Fruit fly (Drosophila melanogaster): Measurements from ENCODE around the gene Tgi.

Gene Tgi

dm6 chr3L:13502484-13503109 lies 16.0 kb downstream of the Tgi start, which contains the start of gene Spt20 (continued):
- no peak for TF ChIP-seq CG3281 (GFP tag; optimal IDR thresholded peaks at IDR 0.05)
- no peak for TF ChIP-seq ERR (GFP tag; optimal IDR thresholded peaks at IDR 0.05)
- peak; percentile 100 for TF ChIP-seq CG17186 (GFP tag; optimal IDR thresholded peaks at IDR 0.05)
- no peak for TF ChIP-seq usp (GFP tag; optimal IDR thresholded peaks at IDR 0.05)
- no peak for TF ChIP-seq tx (GFP tag; optimal IDR thresholded peaks at IDR 0.05)
- TF ChIP-seq CG15514 (GFP tag; optimal IDR thresholded peaks at IDR 0.05) = peak; percentile 45
- TF ChIP-seq ind (GFP tag; optimal IDR thresholded peaks at IDR 0.05) = no peak
- no peak for TF ChIP-seq croc (GFP tag; conservative IDR thresholded peaks at IDR 0.05)
- 0 out of 2 replicates have a peak, but pooled peaks have one; percentile 37 for TF ChIP-seq CG42726 (GFP tag; IDR thresholded peaks at IDR 0.05; ENCODE audit: partially characterized antibody)
- no peak for TF ChIP-seq ap (GFP tag; IDR thresholded peaks at IDR 0.05)

dm6 chr3L:13503631-13504030 lies 17.0 kb downstream of the Tgi start:
- peak; percentile 70 for TF ChIP-seq Med (GFP tag)
- TF ChIP-seq CG16813 (GFP tag; IDR thresholded peaks at IDR 0.05; ENCODE audit: partially characterized antibody) = 0 out of 3 replicates have a peak, but pooled peaks have one; percentile 23
- no peak for TF ChIP-seq NC2α (GFP tag; optimal IDR thresholded peaks at IDR 0.05)
- TF ChIP-seq CG7987 (GFP tag; optimal IDR thresholded peaks at IDR 0.05) = no peak
- TF ChIP-seq sens (GFP tag) = no peak
- no peak for TF ChIP-seq CG18262 (tag; optimal IDR thresholded peaks at IDR 0.05)
- TF ChIP-seq Ets65A (GFP tag) = peak; percentile 50

dm6 chr3L:13513112-13513538 lies 26.5 kb downstream of the Tgi start, which contains the start of the genes Vps36 and Liprin-beta:
Gene Vps36 (minus strand): TSS chr3L:13513112.
Gene Liprin-beta (plus strand): TSS chr3L:13513254.
- TF ChIP-seq grau (tag; optimal IDR thresholded peaks at IDR 0.05) = peak; percentile 99
- peak; percentile 67 for TF ChIP-seq ab (GFP tag; optimal IDR thresholded peaks at IDR 0.05)
- peak; percentile 11 for TF ChIP-seq CG6813 (GFP tag; optimal IDR thresholded peaks at IDR 0.05)
- peak; percentile 83 for TF ChIP-seq CG9876 (GFP tag; optimal IDR thresholded peaks at IDR 0.05)
- TF ChIP-seq caup (GFP tag; optimal IDR thresholded peaks at IDR 0.05; ENCODE audit: severe bottlenecking) = peak; percentile 71
- peak; percentile 94 for TF ChIP-seq Chrac-16 (GFP tag; optimal IDR thresholded peaks at IDR 0.05)
- TF ChIP-seq Blimp-1 (GFP tag; optimal IDR thresholded peaks at IDR 0.05) = no peak
- peak; percentile 94 for TF ChIP-seq Ptx1 (GFP tag; IDR thresholded peaks at IDR 0.05)
- TF ChIP-seq CG3847 (GFP tag; IDR thresholded peaks at IDR 0.05) = peak; percentile 91
- peak; percentile 76 for TF ChIP-seq CG1233 (GFP tag; optimal IDR thresholded peaks at IDR 0.05)
- peak; percentile 88 for TF ChIP-seq CG14014 (GFP tag; IDR thresholded peaks at IDR 0.05)
- TF ChIP-seq CG43689 (GFP tag; IDR thresholded peaks at IDR 0.05) = peak; percentile 72
- TF ChIP-seq pfk (GFP tag; optimal IDR thresholded peaks at IDR 0.05) = peak; percentile 18
- TF ChIP-seq HmgZ (tag; optimal IDR thresholded peaks at IDR 0.05) = peak; percentile 93
- peak; percentile 76 for TF ChIP-seq CG10147 (GFP tag; optimal IDR thresholded peaks at IDR 0.05)
- peak; percentile 95 for TF ChIP-seq CHES-1-like (GFP tag; optimal IDR thresholded peaks at IDR 0.05)
- peak; percentile 93 for TF ChIP-seq fu2 (GFP tag; optimal IDR thresholded peaks at IDR 0.05)
- peak; percentile 67 to 95 for TF ChIP-seq tll (GFP tag; optimal IDR thresholded peaks at IDR 0.05)
- peak; percentile 89 for TF ChIP-seq HLH3B (GFP tag; IDR thresholded peaks at IDR 0.05)
- TF ChIP-seq NK7.1 (GFP tag; optimal IDR thresholded peaks at IDR 0.05) = peak; percentile 63
- TF ChIP-seq Side (GFP tag; optimal IDR thresholded peaks at IDR 0.05) = peak; percentile 88
- peak; percentile 75 for TF ChIP-seq CG10462 (GFP tag; optimal IDR thresholded peaks at IDR 0.05)
- TF ChIP-seq Rfx (GFP tag; IDR thresholded peaks at IDR 0.05) = peak; percentile 95
- TF ChIP-seq Bgb (GFP tag; IDR thresholded peaks at IDR 0.05; ENCODE audit: partially characterized antibody) = peak; percentile 92
- no peak for TF ChIP-seq CG13296 (GFP tag; optimal IDR thresholded peaks at IDR 0.05)
- TF ChIP-seq CG11456 (GFP tag; IDR thresholded peaks at IDR 0.05) = peak; percentile 85
- TF ChIP-seq NC2α (GFP tag; optimal IDR thresholded peaks at IDR 0.05) = peak; percentile 78
- peak; percentile 24 for TF ChIP-seq CG17912 (GFP tag; optimal IDR thresholded peaks at IDR 0.05)
- TF ChIP-seq D19B (GFP tag; optimal IDR thresholded peaks at IDR 0.05) = no peak
- TF ChIP-seq Drgx (GFP tag; IDR thresholded peaks at IDR 0.05) = peak; percentile 71
- TF ChIP-seq ems (GFP tag; optimal IDR thresholded peaks at IDR 0.05) = peak; percentile 77
- peak; percentile 93 for TF ChIP-seq Gug (GFP tag; IDR thresholded peaks at IDR 0.05)
